Fruit fly (Drosophila melanogaster): Measurements from ENCODE around the gene CG12078.

DNA sequence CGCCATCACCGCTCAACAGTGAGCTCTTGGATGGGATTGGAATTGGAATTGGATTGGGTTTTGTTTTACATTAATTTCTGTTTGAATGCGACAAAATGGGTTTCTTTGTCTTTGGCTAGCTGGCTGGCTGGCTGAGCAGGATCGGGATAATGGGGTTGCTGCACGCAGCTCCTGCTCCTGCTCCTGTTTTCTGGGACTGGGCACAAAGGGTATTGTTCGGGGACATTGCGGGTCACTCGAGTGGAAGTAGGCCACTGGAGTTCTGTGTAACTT is 2.8 kb downstream of the CG12078 start:
- TF ChIP-seq Mnt (GFP tag; optimal IDR thresholded peaks at IDR 0.05) (no peak), CG7101 (tag; optimal IDR thresholded peaks at IDR 0.05) (no peak), CG1620 (GFP tag; optimal IDR thresholded peaks at IDR 0.05) (no peak), kay (GFP tag; ENCODE audit: borderline replicate concordance) (no peak), toe (GFP tag; optimal IDR thresholded peaks at IDR 0.05) (no peak), cic (GFP tag; optimal IDR thresholded peaks at IDR 0.05) (no peak), bab1 (GFP tag; optimal IDR thresholded peaks at IDR 0.05) (no peak), ovo (GFP tag; optimal IDR thresholded peaks at IDR 0.05) (no peak), Clk (GFP tag; optimal IDR thresholded peaks at IDR 0.05) (no peak), CG7045 (GFP tag; optimal IDR thresholded peaks at IDR 0.05) (no peak), Crg-1 (GFP tag; optimal IDR thresholded peaks at IDR 0.05) (no peak), CG14711 (tag; optimal IDR thresholded peaks at IDR 0.05) (no peak), Hr96 (GFP tag; optimal IDR thresholded peaks at IDR 0.05) (no peak)

Measured in whole organism, adult.